Worm (Caenorhabditis elegans) whole organism, L3 larva: Measurements from ENCODE around the gene ocam-1.

Experiments used
- R02D3.7 ChIP-seq: fragments of 150-350 bp; optimal IDR thresholded peaks from 2 replicates; lab custom pipeline; 2014; ENCODE audit warnings: missing biosample characterization, missing genetic modification characterization
- ZK546.5 ChIP-seq: sonication (generic microtip); optimal IDR thresholded peaks from 2 replicates; lab custom pipeline; 2017; ENCODE audit warnings: missing biosample characterization, missing genetic modification characterization
- ama-1 ChIP-seq: fragments of 150-350 bp; optimal IDR thresholded peaks from 2 replicates; lab custom pipeline; 2018
- ceh-16 ChIP-seq: sonication (generic microtip); optimal IDR thresholded peaks from 2 replicates; lab custom pipeline; 2017; ENCODE audit warnings: missing biosample characterization, missing genetic modification characterization
- ceh-28 ChIP-seq: fragments of 150-350 bp; optimal IDR thresholded peaks from 2 replicates; lab custom pipeline; 2014; ENCODE audit warnings: missing biosample characterization, missing genetic modification reagents, missing genetic modification characterization
- ceh-9 ChIP-seq: sonication (generic microtip); optimal IDR thresholded peaks from 2 replicates; lab custom pipeline; 2018; ENCODE audit warnings: missing biosample characterization, missing genetic modification characterization
- elt-1 ChIP-seq: fragments of 150-350 bp; optimal IDR thresholded peaks from 2 replicates; lab custom pipeline; 2014; ENCODE audit warnings: missing biosample characterization, missing genetic modification characterization
- elt-2 ChIP-seq: sonication (generic microtip); optimal IDR thresholded peaks from 2 replicates; lab custom pipeline; 2016; ENCODE audit warnings: missing genetic modification reagents, mild to moderate bottlenecking, missing genetic modification characterization, missing compliant biosample characterization
- eor-1 ChIP-seq, 2 experiments: fragments of 150-350 bp; optimal IDR thresholded peaks; 2 replicates each; lab custom pipeline; 2014 to 2018; ENCODE audit warnings: missing biosample characterization in 2 of 2, missing genetic modification characterization in 2 of 2
- fkh-2 ChIP-seq: fragments of 150-350 bp; optimal IDR thresholded peaks from 2 replicates; lab custom pipeline; 2014; ENCODE audit warnings: missing biosample characterization, missing genetic modification reagents, missing genetic modification characterization
- fos-1 ChIP-seq: fragments of 150-350 bp; optimal IDR thresholded peaks from 2 replicates; lab custom pipeline; 2014; ENCODE audit warnings: missing biosample characterization, missing genetic modification characterization
- hmg-11 ChIP-seq: sonication (generic microtip); optimal IDR thresholded peaks from 2 replicates; lab custom pipeline; 2016; ENCODE audit warnings: missing genetic modification characterization, missing compliant biosample characterization
- jun-1 ChIP-seq: fragments of 150-350 bp; optimal IDR thresholded peaks from 2 replicates; lab custom pipeline; 2014; ENCODE audit warnings: missing biosample characterization, missing genetic modification reagents, missing genetic modification characterization
- lin-15B ChIP-seq: fragments of 150-350 bp; optimal IDR thresholded peaks from 2 replicates; lab custom pipeline; 2014; ENCODE audit warnings: missing biosample characterization, missing genetic modification characterization
- lsy-12 ChIP-seq: sonication (generic microtip); optimal IDR thresholded peaks from 2 replicates; lab custom pipeline; 2016; ENCODE audit warnings: mild to moderate bottlenecking, missing genetic modification characterization, missing compliant biosample characterization
- mdl-1 ChIP-seq: fragments of 150-350 bp; optimal IDR thresholded peaks from 2 replicates; lab custom pipeline; 2014; ENCODE audit warnings: missing biosample characterization, missing genetic modification characterization
- mml-1 ChIP-seq: fragments of 150-350 bp; sonication (generic microtip); optimal IDR thresholded peaks from 3 replicates; lab custom pipeline; 2014; ENCODE audit warnings: missing biosample characterization, missing genetic modification characterization
- nfya-1 ChIP-seq: sonication (generic microtip); optimal IDR thresholded peaks from 2 replicates; lab custom pipeline; 2017; ENCODE audit warnings: missing genetic modification characterization, mild to moderate bottlenecking, missing compliant biosample characterization, antibody characterized with exemption, moderate library complexity; ENCODE audit not compliant: insufficient read depth
- nhr-11 ChIP-seq: fragments of 150-350 bp; optimal IDR thresholded peaks from 2 replicates; lab custom pipeline; 2014; ENCODE audit warnings: missing biosample characterization, missing genetic modification characterization
- nhr-12 ChIP-seq: fragments of 150-350 bp; optimal IDR thresholded peaks from 2 replicates; lab custom pipeline; 2014; ENCODE audit warnings: missing biosample characterization, missing genetic modification characterization
- nhr-23 ChIP-seq: fragments of 150-350 bp; optimal IDR thresholded peaks from 2 replicates; lab custom pipeline; 2014; ENCODE audit warnings: missing biosample characterization, missing genetic modification reagents, missing genetic modification characterization
- nhr-237 ChIP-seq: fragments of 150-350 bp; optimal IDR thresholded peaks from 2 replicates; lab custom pipeline; 2014; ENCODE audit warnings: missing biosample characterization, missing genetic modification characterization
- nhr-25 ChIP-seq: sonication (generic microtip); optimal IDR thresholded peaks from 2 replicates; lab custom pipeline; 2017; ENCODE audit warnings: missing biosample characterization, missing genetic modification characterization
- nhr-43 ChIP-seq: sonication (generic microtip); optimal IDR thresholded peaks from 2 replicates; lab custom pipeline; 2016; ENCODE audit warnings: mild to moderate bottlenecking, missing genetic modification characterization, missing compliant biosample characterization; ENCODE audit not compliant: poor library complexity, severe bottlenecking
- nhr-67 ChIP-seq: fragments of 150-350 bp; optimal IDR thresholded peaks from 2 replicates; lab custom pipeline; 2014; ENCODE audit warnings: missing biosample characterization, missing genetic modification characterization
- nhr-76 ChIP-seq: fragments of 150-350 bp; sonication (generic microtip); optimal IDR thresholded peaks from 5 replicates; lab custom pipeline; 2014; ENCODE audit warnings: missing biosample characterization, missing genetic modification characterization
- nhr-77 ChIP-seq: fragments of 150-350 bp; optimal IDR thresholded peaks from 2 replicates; lab custom pipeline; 2014; ENCODE audit warnings: missing biosample characterization, missing genetic modification characterization
- pha-4 ChIP-seq: fragments of 150-350 bp; optimal IDR thresholded peaks from 2 replicates; lab custom pipeline; 2014; ENCODE audit warnings: missing biosample characterization, missing genetic modification reagents, missing genetic modification characterization
- pqm-1 ChIP-seq: fragments of 150-350 bp; optimal IDR thresholded peaks from 2 replicates; lab custom pipeline; 2017; ENCODE audit warnings: missing biosample characterization, missing genetic modification characterization, inconsistent platforms
- snpc-4 ChIP-seq: fragments of 150-350 bp; optimal IDR thresholded peaks from 2 replicates; lab custom pipeline; 2014; ENCODE audit warnings: missing biosample characterization, missing genetic modification characterization
- unc-39 ChIP-seq: sonication (generic microtip); optimal IDR thresholded peaks from 4 replicates; lab custom pipeline; 2017; ENCODE audit warnings: missing biosample characterization, missing genetic modification characterization
- unc-62 ChIP-seq: fragments of 150-350 bp; sonication (generic microtip); optimal IDR thresholded peaks from 4 replicates; lab custom pipeline; 2014; ENCODE audit warnings: missing biosample characterization, missing genetic modification reagents, missing genetic modification characterization
- ztf-11 ChIP-seq: fragments of 150-350 bp; optimal IDR thresholded peaks from 2 replicates; lab custom pipeline; 2014; ENCODE audit warnings: missing biosample characterization, missing genetic modification characterization
- ztf-4 ChIP-seq: fragments of 150-350 bp; optimal IDR thresholded peaks from 2 replicates; lab custom pipeline; 2014; ENCODE audit warnings: missing biosample characterization, missing genetic modification characterization

Gene ocam-1

ce11 chrV:14182860-14183259, 15.3 kb upstream of the ocam-1 start, which contains the start of gene cest-2.3:
Gene cest-2.3, minus strand, starts transcription at chrV:14182960.
- TF ChIP-seq snpc-4 (tag; lab: Kevin White, UChicago) (no peak), ceh-16 (no peak), ztf-4 (no peak)
- TF ChIP-seq, all 47 proteins: peak for 0

- TF ChIP-seq ceh-9 (tag; lab: Kevin White, UChicago) = no peak
- no peak for TF ChIP-seq ceh-28 (tag; lab: Kevin White, UChicago)
- no peak for TF ChIP-seq nhr-237 (tag; lab: Kevin White, UChicago)
- no peak for TF ChIP-seq ama-1 (lab: Kevin White, UChicago)
- no peak for TF ChIP-seq unc-39
- no peak for TF ChIP-seq nhr-23 (tag; lab: Kevin White, UChicago)
- no peak for TF ChIP-seq fos-1
- TF ChIP-seq jun-1 = no peak
- TF ChIP-seq R02D3.7 = no peak
- no peak for TF ChIP-seq mdl-1 (tag; lab: Kevin White, UChicago)
- no peak for TF ChIP-seq lsy-12 (tag; lab: Kevin White, UChicago)
These were observed 12.4 kb upstream of the ocam-1 start, which contains the start of gene ZC376.8 for ce11 chrV:14179947-14180346. Gene ZC376.8, plus strand, starts transcription at chrV:14180247.

ce11 chrV:14177657-14178129, 10.2 kb upstream of the ocam-1 start, which contains the start of gene ceh-74:
Gene ceh-74, plus strand, starts transcription at chrV:14178079.
- TF ChIP-seq lin-15B (tag; lab: Kevin White, UChicago) = peak; percentile 4
- no peak for TF ChIP-seq nhr-76
- no peak for TF ChIP-seq fkh-2 (tag; lab: Kevin White, UChicago)
- peak; percentile 8 for TF ChIP-seq nhr-43 (tag; lab: Kevin White, UChicago)
- peak; percentile 26 for TF ChIP-seq pha-4 (tag; lab: Kevin White, UChicago)
- peak; percentile 21 for TF ChIP-seq nfya-1 (tag; lab: Kevin White, UChicago)

DNA sequence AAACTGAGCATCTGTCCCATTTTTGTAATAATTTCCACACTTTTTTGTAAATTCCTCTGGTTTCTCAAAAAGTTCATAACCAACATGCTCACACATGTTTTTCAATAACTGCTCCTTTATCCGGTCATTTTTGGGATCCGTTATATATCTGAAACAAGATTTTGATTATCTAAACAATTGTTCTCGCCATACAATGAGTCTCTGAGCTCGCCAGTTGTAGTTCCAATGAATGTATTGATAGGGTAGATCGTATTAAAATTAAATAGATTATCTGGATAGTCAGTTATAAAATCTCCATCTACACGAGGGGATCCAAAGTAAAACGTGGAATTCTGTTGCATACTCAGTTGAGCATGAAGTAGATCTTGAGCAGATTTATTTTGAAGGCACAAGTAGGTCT, 9.0 kb upstream of the ocam-1 start:
- no peak for TF ChIP-seq R02D3.7
- TF ChIP-seq nhr-67 (tag; lab: Kevin White, UChicago) = no peak
- TF ChIP-seq pha-4 (tag; lab: Kevin White, UChicago) = no peak
- TF ChIP-seq ama-1 (lab: Kevin White, UChicago) = no peak
- no peak for TF ChIP-seq nhr-12 (tag; lab: Kevin White, UChicago)
- no peak for TF ChIP-seq unc-62
- no peak for TF ChIP-seq hmg-11
- no peak for TF ChIP-seq elt-2 (tag; lab: Kevin White, UChicago)
- no peak for TF ChIP-seq unc-39
- no peak for TF ChIP-seq nhr-11 (tag; lab: Kevin White, UChicago)
- no peak for TF ChIP-seq nhr-76
- TF ChIP-seq nhr-43 (tag; lab: Kevin White, UChicago) = no peak
- no peak for TF ChIP-seq nhr-77
- TF ChIP-seq ceh-28 (tag; lab: Kevin White, UChicago) = no peak
- no peak for TF ChIP-seq nhr-25
- no peak for TF ChIP-seq mml-1 (tag; lab: Kevin White, UChicago)
- TF ChIP-seq eor-1 (tag; optimal IDR thresholded peaks at IDR 0.05; lab: Kevin White, UChicago) = no peak
- no peak for TF ChIP-seq elt-1 (tag; lab: Kevin White, UChicago)
- no peak for TF ChIP-seq ztf-11 (tag; lab: Kevin White, UChicago)

ce11 chrV:14175216-14175615, 7.7 kb upstream of the ocam-1 start, which contains the start of gene cest-2.2:
Gene cest-2.2, minus strand, starts transcription at chrV:14175355.
- TF ChIP-seq nhr-76 = peak; percentile 10
- TF ChIP-seq ZK546.5 (tag; lab: Kevin White, UChicago) = no peak
- peak; percentile 77 for TF ChIP-seq elt-2 (tag; lab: Kevin White, UChicago)

DNA sequence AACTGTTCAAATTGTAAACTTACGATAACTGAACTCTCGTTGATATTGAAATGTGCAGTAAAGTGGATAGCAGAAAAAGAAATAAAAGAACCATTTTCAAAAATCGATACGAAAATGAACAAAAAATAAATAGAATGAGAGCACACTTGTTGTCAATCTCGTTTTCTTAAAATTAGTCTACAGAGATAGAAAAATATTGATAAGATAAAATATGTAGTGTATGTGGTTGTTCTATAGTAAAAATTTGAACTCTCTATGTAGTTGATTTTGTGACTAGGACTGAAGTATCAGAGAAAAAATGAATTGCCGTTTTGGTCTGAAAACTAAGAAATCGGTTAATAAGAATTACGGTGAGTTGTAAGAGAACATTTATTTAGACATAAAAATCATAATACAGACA, 3.8 kb upstream of the ocam-1 start, which contains the start of gene cest-2.1:
TSS of gene cest-2.1 (minus strand) at position 198 of the 400 bp plus-strand sequence.
- TF ChIP-seq pqm-1 (tag; lab: Kevin White, UChicago) (peak; percentile 60), elt-2 (tag; lab: Kevin White, UChicago) (peak; percentile 50), nhr-25 (no peak)
